Fruit fly (Drosophila melanogaster) whole organism, embryonic: ENCODE measurements around the gene Enoph.

Experiments
- Atf6 ChIP-seq: fragments of 200-800 bp; sonication (Bioruptor generic); IDR thresholded peaks from 2 replicates; pipeline ENCODE4 v1.3.6; 2022; ENCODE audit warnings: missing biosample characterization, missing genetic modification characterization
- CG10431 ChIP-seq: fragments of 200-800 bp; sonication (Bioruptor generic); optimal IDR thresholded peaks from 3 replicates; lab custom pipeline; 2018; ENCODE audit warnings: missing biosample characterization, mild to moderate bottlenecking, missing genetic modification characterization
- CG11093 ChIP-seq: fragments of 200-800 bp; sonication (Bioruptor generic); IDR thresholded peaks from 3 replicates; pipeline ENCODE4 v1.3.6; 2022; ENCODE audit warnings: missing biosample characterization, missing genetic modification characterization
- CG11504 ChIP-seq: fragments of 200-800 bp; sonication (Bioruptor generic); optimal IDR thresholded peaks from 3 replicates; lab custom pipeline; 2019; ENCODE audit warnings: missing biosample characterization, mild to moderate bottlenecking, missing genetic modification characterization, moderate library complexity
- CG1233 ChIP-seq: fragments of 200-800 bp; sonication (Bioruptor generic); optimal IDR thresholded peaks from 4 replicates; lab custom pipeline; 2018; ENCODE audit warnings: missing biosample characterization, mild to moderate bottlenecking, missing genetic modification characterization
- CG12744 ChIP-seq: fragments of 200-800 bp; sonication (Bioruptor generic); optimal IDR thresholded peaks from 2 replicates; lab custom pipeline; 2016; ENCODE audit warnings: missing biosample characterization, missing genetic modification characterization
- CG13775 ChIP-seq: fragments of 200-800 bp; sonication (Bioruptor generic); optimal IDR thresholded peaks from 3 replicates; lab custom pipeline; 2017; ENCODE audit warnings: missing biosample characterization, mild to moderate bottlenecking, missing genetic modification characterization
- CG17829 ChIP-seq: fragments of 200-800 bp; optimal IDR thresholded peaks from 2 replicates; lab custom pipeline; 2019; ENCODE audit warnings: missing biosample characterization, mild to moderate bottlenecking, missing genetic modification characterization, moderate library complexity
- CG18619 ChIP-seq: fragments of 200-800 bp; sonication (Bioruptor generic); optimal IDR thresholded peaks from 3 replicates; lab custom pipeline; 2017; ENCODE audit warnings: missing biosample characterization, mild to moderate bottlenecking, missing genetic modification characterization
- CG2129 ChIP-seq: fragments of 200-800 bp; sonication (Bioruptor generic); IDR thresholded peaks from 2 replicates; pipeline ENCODE4 v1.3.6; 2022; ENCODE audit warnings: missing biosample characterization, missing genetic modification characterization; ENCODE audit not compliant: partially characterized antibody
- CG30403 ChIP-seq: fragments of 200-800 bp; sonication (Bioruptor generic); optimal IDR thresholded peaks from 3 replicates; lab custom pipeline; 2016; ENCODE audit warnings: missing biosample characterization, missing genetic modification characterization
- CG31224 ChIP-seq: fragments of 200-800 bp; sonication (Bioruptor generic); IDR thresholded peaks from 2 replicates; pipeline ENCODE4 v1.3.6; 2022; ENCODE audit warnings: missing biosample characterization, missing genetic modification characterization
- CG3163 ChIP-seq: fragments of 200-800 bp; sonication (Bioruptor generic); optimal IDR thresholded peaks from 3 replicates; lab custom pipeline; 2016; ENCODE audit warnings: missing biosample characterization, missing genetic modification characterization
- CG34224 ChIP-seq: fragments of 200-800 bp; sonication (Bioruptor generic); IDR thresholded peaks from 3 replicates; pipeline ENCODE4 v1.3.6; 2022; ENCODE audit warnings: missing biosample characterization, missing genetic modification characterization; ENCODE audit not compliant: partially characterized antibody
- CG4617 ChIP-seq: fragments of 200-800 bp; sonication (Bioruptor generic); optimal IDR thresholded peaks from 3 replicates; lab custom pipeline; 2016; ENCODE audit warnings: missing biosample characterization, missing genetic modification characterization, borderline replicate concordance
- CG5180 ChIP-seq: fragments of 200-800 bp; sonication (Bioruptor generic); optimal IDR thresholded peaks from 3 replicates; lab custom pipeline; 2017; ENCODE audit warnings: missing biosample characterization, missing genetic modification characterization, mild to moderate bottlenecking, moderate library complexity, missing genetic modification reagents
- CG7271 ChIP-seq: fragments of 200-800 bp; sonication (Bioruptor generic); optimal IDR thresholded peaks from 2 replicates; lab custom pipeline; 2018; ENCODE audit warnings: missing biosample characterization, mild to moderate bottlenecking, missing genetic modification characterization, moderate library complexity
- CG8290 ChIP-seq, 3 experiments: fragments of 200-800 bp; sonication (Bioruptor generic); optimal IDR thresholded peaks; 2 replicates each; lab custom pipeline; 2016 to 2019; ENCODE audit warnings: missing biosample characterization in 3 of 3, missing genetic modification characterization in 3 of 3, mild to moderate bottlenecking in 2 of 3, moderate library complexity in 1 of 3
- CG9817 ChIP-seq: fragments of 200-800 bp; sonication (Bioruptor generic); optimal IDR thresholded peaks from 2 replicates; lab custom pipeline; 2018; ENCODE audit warnings: missing biosample characterization, mild to moderate bottlenecking, missing genetic modification characterization, moderate library complexity
- CG9876 ChIP-seq: fragments of 200-800 bp; sonication (Bioruptor generic); optimal IDR thresholded peaks from 2 replicates; lab custom pipeline; 2016; ENCODE audit warnings: missing biosample characterization, missing genetic modification characterization
- Camta ChIP-seq: fragments of 200-800 bp; sonication (Bioruptor generic); optimal IDR thresholded peaks from 2 replicates; lab custom pipeline; 2016; ENCODE audit warnings: missing biosample characterization, missing genetic modification characterization
- D19B ChIP-seq: fragments of 200-800 bp; sonication (Bioruptor generic); optimal IDR thresholded peaks from 2 replicates; lab custom pipeline; 2017; ENCODE audit warnings: missing biosample characterization, mild to moderate bottlenecking, missing genetic modification characterization
- Dek ChIP-seq: fragments of 200-800 bp; sonication (Bioruptor generic); optimal IDR thresholded peaks from 3 replicates; lab custom pipeline; 2019; ENCODE audit warnings: missing biosample characterization, mild to moderate bottlenecking, missing genetic modification characterization, moderate library complexity
- Dfd ChIP-seq, 2 experiments: fragments of >200 bp; optimal IDR thresholded peaks; 2 replicates each; lab custom pipeline; 2017; ENCODE audit warnings: missing biosample characterization in 2 of 2, missing genetic modification characterization in 2 of 2
- Doc2 ChIP-seq: fragments of 200-800 bp; sonication (Bioruptor generic); IDR thresholded peaks from 2 replicates; pipeline ENCODE4 v1.3.6; 2022; ENCODE audit warnings: missing biosample characterization, missing genetic modification characterization
- Doc3 ChIP-seq: fragments of 200-800 bp; sonication (Bioruptor generic); IDR thresholded peaks from 3 replicates; pipeline ENCODE4 v1.3.6; 2022; ENCODE audit warnings: missing biosample characterization, missing genetic modification characterization; ENCODE audit not compliant: partially characterized antibody
- Drgx ChIP-seq: fragments of 200-800 bp; sonication (Bioruptor generic); IDR thresholded peaks from 2 replicates; pipeline ENCODE4 v1.3.6; 2022; ENCODE audit warnings: missing biosample characterization, missing genetic modification characterization
- Elba2 ChIP-seq: fragments of 200-800 bp; sonication (Bioruptor generic); optimal IDR thresholded peaks from 3 replicates; lab custom pipeline; 2016; ENCODE audit warnings: missing biosample characterization, missing genetic modification characterization
- Gsc ChIP-seq: fragments of 200-800 bp; sonication (Bioruptor generic); IDR thresholded peaks from 2 replicates; pipeline ENCODE4 v1.3.6; 2022; ENCODE audit warnings: missing biosample characterization, missing genetic modification characterization
- HLH54F ChIP-seq: fragments of 200-800 bp; sonication (Bioruptor generic); optimal IDR thresholded peaks from 3 replicates; lab custom pipeline; 2016; ENCODE audit warnings: missing biosample characterization, missing genetic modification characterization
- HmgD ChIP-seq: fragments of 200-800 bp; sonication (Bioruptor generic); optimal IDR thresholded peaks from 3 replicates; lab custom pipeline; 2016; ENCODE audit warnings: missing biosample characterization, missing genetic modification characterization
- Kr ChIP-seq: fragments of 200-800 bp; sonication (Bioruptor generic); optimal IDR thresholded peaks from 2 replicates; lab custom pipeline; 2017; ENCODE audit warnings: missing biosample characterization, mild to moderate bottlenecking, missing genetic modification characterization
- Mes4 ChIP-seq: fragments of 200-800 bp; sonication (Bioruptor generic); optimal IDR thresholded peaks from 2 replicates; lab custom pipeline; 2016; ENCODE audit warnings: missing biosample characterization, missing genetic modification characterization
- Neu2 ChIP-seq: fragments of 200-800 bp; sonication (Bioruptor generic); optimal IDR thresholded peaks from 3 replicates; lab custom pipeline; 2016; ENCODE audit warnings: missing biosample characterization, missing genetic modification characterization, borderline replicate concordance
- Nf-YC ChIP-seq: fragments of 200-800 bp; optimal IDR thresholded peaks from 3 replicates; lab custom pipeline; 2019; ENCODE audit warnings: missing biosample characterization, mild to moderate bottlenecking, missing genetic modification characterization, moderate library complexity
- Rx ChIP-seq: fragments of 200-800 bp; sonication (Bioruptor generic); IDR thresholded peaks from 2 replicates; pipeline ENCODE4 v1.3.6; 2022; ENCODE audit warnings: missing biosample characterization, missing genetic modification characterization
- Xbp1 ChIP-seq: fragments of 200-800 bp; sonication (Bioruptor generic); optimal IDR thresholded peaks from 3 replicates; lab custom pipeline; 2016; ENCODE audit warnings: missing biosample characterization, mild to moderate bottlenecking, missing genetic modification characterization
- amos ChIP-seq: fragments of 200-800 bp; sonication (Bioruptor generic); IDR thresholded peaks from 2 replicates; pipeline ENCODE4 v1.3.6; 2022; ENCODE audit warnings: missing biosample characterization, missing genetic modification characterization; ENCODE audit not compliant: partially characterized antibody
- bsh ChIP-seq, 2 experiments: fragments of 200-800 bp; sonication (Bioruptor generic); optimal IDR thresholded peaks; 2 replicates each; lab custom pipeline; 2017 to 2018; ENCODE audit warnings: mild to moderate bottlenecking in 2 of 2, missing biosample characterization in 2 of 2, missing genetic modification characterization in 2 of 2, moderate library complexity in 1 of 2
- cas ChIP-seq: fragments of 200-800 bp; sonication (Bioruptor generic); IDR thresholded peaks from 2 replicates; pipeline ENCODE4 v1.3.6; 2022; ENCODE audit warnings: missing biosample characterization, missing genetic modification characterization
- cato ChIP-seq: fragments of 200-800 bp; sonication (Bioruptor generic); optimal IDR thresholded peaks from 2 replicates; lab custom pipeline; 2016; ENCODE audit warnings: missing biosample characterization, missing genetic modification characterization, borderline replicate concordance
- chinmo ChIP-seq: fragments of 200-800 bp; sonication (Bioruptor generic); IDR thresholded peaks from 4 replicates; pipeline ENCODE4 v1.3.6; 2022; ENCODE audit warnings: missing biosample characterization, missing genetic modification characterization; ENCODE audit not compliant: partially characterized antibody
- fd102C ChIP-seq: fragments of 200-800 bp; sonication (Bioruptor generic); optimal IDR thresholded peaks from 2 replicates; lab custom pipeline; 2018; ENCODE audit warnings: missing biosample characterization, mild to moderate bottlenecking, missing genetic modification characterization, moderate library complexity
- gcm2 ChIP-seq: fragments of 200-800 bp; sonication (Bioruptor generic); optimal IDR thresholded peaks from 2 replicates; lab custom pipeline; 2016; ENCODE audit warnings: missing biosample characterization, missing genetic modification characterization
- hkb ChIP-seq, 2 experiments: fragments of 200-800 bp in 1 of 2; fragments of >200 bp in 1 of 2; sonication (Bioruptor generic) in 1 of 2; IDR thresholded peaks in 1 of 2; optimal IDR thresholded peaks in 1 of 2; 2 replicates each; pipeline versions ENCODE4 v1.3.6 to Lab custom; 2017 to 2022; ENCODE audit warnings: missing biosample characterization in 1 of 2, missing genetic modification characterization in 1 of 2
- sens ChIP-seq: fragments of 200-800 bp; sonication (Bioruptor generic); peaks from one replicate; lab custom pipeline; 2016; ENCODE audit warnings: missing biosample characterization, missing genetic modification characterization
- sug ChIP-seq: fragments of 200-800 bp; optimal IDR thresholded peaks from 2 replicates; lab custom pipeline; 2019; ENCODE audit warnings: missing biosample characterization, mild to moderate bottlenecking, missing genetic modification characterization, moderate library complexity
- ttk ChIP-seq: fragments of 200-800 bp; sonication (Bioruptor generic); IDR thresholded peaks from 2 replicates; pipeline ENCODE4 v2.1.2; 2022; ENCODE audit warnings: missing biosample characterization, missing genetic modification characterization
- twi ChIP-seq: fragments of 200-800 bp; optimal IDR thresholded peaks from 2 replicates; lab custom pipeline; 2019; ENCODE audit warnings: missing biosample characterization, mild to moderate bottlenecking, missing genetic modification characterization, moderate library complexity

Enoph gene

dm6 chr3R:5282755-5283359, 26.4 kb upstream of the Enoph start (continued):
- TF ChIP-seq HLH54F (GFP tag; lab: Kevin White, UChicago) (peak; percentile 22), CG12744 (GFP tag; lab: Kevin White, UChicago) (no peak), twi (tag; lab: Kevin White, UChicago) (no peak), cato (GFP tag; lab: Kevin White, UChicago) (no peak), CG9876 (GFP tag; lab: Kevin White, UChicago) (no peak), ttk (GFP tag; lab: Robert Waterston, UW) (0 out of 2 replicates have a peak, but pooled peaks have one; percentile 17), CG4617 (GFP tag; lab: Kevin White, UChicago) (no peak), CG5180 (GFP tag; lab: Kevin White, UChicago) (no peak), Xbp1 (GFP tag; lab: Kevin White, UChicago) (no peak), sens (GFP tag; lab: Kevin White, UChicago) (no peak), Gsc (GFP tag; lab: Robert Waterston, UW) (no peak), Kr (GFP tag; lab: Kevin White, UChicago) (no peak), CG1233 (GFP tag; lab: Kevin White, UChicago) (no peak), cas (0 out of 2 replicates have a peak, but pooled peaks have one; percentile 24), CG17829 (tag; lab: Kevin White, UChicago) (no peak), CG9817 (tag; lab: Kevin White, UChicago) (no peak), Doc2 (no peak), amos (GFP tag; lab: Robert Waterston, UW) (peak; percentile 21; the same call in 1 of the 2 replicates), Drgx (GFP tag; lab: Robert Waterston, UW) (peak; percentile 50; the same call in 1 of the 2 replicates), Camta (peak; percentile 11), bsh (GFP tag; optimal IDR thresholded peaks at IDR 0.05; lab: Kevin White, UChicago) (no peak), Doc3 (GFP tag; lab: Robert Waterston, UW) (peak; percentile 46; the same call in 1 of the 3 replicates), Neu2 (no peak), CG30403 (GFP tag; lab: Kevin White, UChicago) (no peak), sug (tag; lab: Kevin White, UChicago) (no peak), Rx (GFP tag; lab: Robert Waterston, UW) (no peak), gcm2 (GFP tag; lab: Kevin White, UChicago) (peak; percentile 0), CG18619 (no peak), Dek (tag; lab: Kevin White, UChicago) (no peak), CG10431 (GFP tag; lab: Kevin White, UChicago) (no peak), HmgD (GFP tag; lab: Kevin White, UChicago) (peak; percentile 57), Dfd (GFP tag; optimal IDR thresholded peaks at IDR 0.05; lab: Kevin White, UChicago) (no peak), fd102C (GFP tag; lab: Kevin White, UChicago) (no peak)

- TF ChIP-seq Nf-YC (no peak), CG11093 (GFP tag; lab: Robert Waterston, UW) (0 out of 3 replicates have a peak, but pooled peaks have one; percentile 15), CG8290 (GFP tag; optimal IDR thresholded peaks at IDR 0.05; lab: Kevin White, UChicago) (no peak), CG8290 (tag; optimal IDR thresholded peaks at IDR 0.05; lab: Kevin White, UChicago) (peak in 1 of 2 experiments; percentile 12), Mes4 (no peak), CG34224 (GFP tag; lab: Robert Waterston, UW) (0 out of 3 replicates have a peak, but pooled peaks have one; percentile 20), CG2129 (GFP tag; lab: Robert Waterston, UW) (no peak), D19B (GFP tag; lab: Kevin White, UChicago) (peak; percentile 74), Atf6 (0 out of 2 replicates have a peak, but pooled peaks have one; percentile 37), Elba2 (GFP tag; lab: Kevin White, UChicago) (no peak), CG31224 (GFP tag; lab: Robert Waterston, UW) (peak; percentile 13; the same call in 1 of the 2 replicates), chinmo (0 out of 4 replicates have a peak, but pooled peaks have one; percentile 39), hkb (optimal IDR thresholded peaks at IDR 0.05; lab: Kevin White, UChicago) (no peak), hkb (GFP tag; IDR thresholded peaks at IDR 0.05; lab: Robert Waterston, UW) (no peak), CG7271 (tag; lab: Kevin White, UChicago) (no peak), CG11504 (tag; lab: Kevin White, UChicago) (no peak), CG13775 (GFP tag; lab: Kevin White, UChicago) (no peak), CG3163 (peak; percentile 41)
These were observed 24.6 kb upstream of the Enoph start for dm6 chr3R:5281094-5281493.
